Worm (Caenorhabditis elegans): ENCODE results near the gene eat-17.

The eat-17 gene

DNA sequence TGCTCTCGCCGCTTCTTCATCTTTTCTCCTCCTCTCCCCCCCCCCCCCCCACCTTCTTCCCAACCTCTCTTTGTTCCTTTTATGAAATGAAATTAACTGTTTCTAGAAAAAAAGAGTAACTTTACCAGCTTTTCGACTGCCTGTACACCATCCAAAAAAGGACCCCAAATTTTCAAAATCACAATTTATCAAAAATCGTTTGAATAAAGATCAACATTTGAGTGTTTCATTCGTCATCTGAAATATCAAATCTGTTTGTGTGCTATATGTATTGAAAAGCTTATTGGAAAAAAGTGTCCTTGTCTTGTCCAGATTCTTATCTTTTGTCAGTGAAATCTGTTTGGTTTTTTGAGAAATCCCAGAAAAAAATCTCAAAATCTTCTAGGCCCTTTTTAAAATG, 34.5 kb upstream of the eat-17 start:
- TF ChIP-seq ztf-4 (tag; optimal IDR thresholded peaks at IDR 0.05) (no peak), nhr-23 (tag; optimal IDR thresholded peaks at IDR 0.05) (no peak), sma-3 (GFP tag; optimal IDR thresholded peaks at IDR 0.05) (no peak), lin-13 (GFP tag; optimal IDR thresholded peaks at IDR 0.05) (no peak), sem-4 (tag; optimal IDR thresholded peaks at IDR 0.05) (no peak), nhr-10 (tag; optimal IDR thresholded peaks at IDR 0.05) (no peak), crh-2 (tag; optimal IDR thresholded peaks at IDR 0.05) (no peak), peb-1 (tag; optimal IDR thresholded peaks at IDR 0.05) (no peak), alr-1 (tag; optimal IDR thresholded peaks at IDR 0.05) (no peak), aly-2 (tag; optimal IDR thresholded peaks at IDR 0.05) (no peak), ceh-82 (tag; optimal IDR thresholded peaks at IDR 0.05) (no peak), nhr-25 (tag; optimal IDR thresholded peaks at IDR 0.05) (no peak), nhr-237 (tag; optimal IDR thresholded peaks at IDR 0.05) (no peak)

DNA sequence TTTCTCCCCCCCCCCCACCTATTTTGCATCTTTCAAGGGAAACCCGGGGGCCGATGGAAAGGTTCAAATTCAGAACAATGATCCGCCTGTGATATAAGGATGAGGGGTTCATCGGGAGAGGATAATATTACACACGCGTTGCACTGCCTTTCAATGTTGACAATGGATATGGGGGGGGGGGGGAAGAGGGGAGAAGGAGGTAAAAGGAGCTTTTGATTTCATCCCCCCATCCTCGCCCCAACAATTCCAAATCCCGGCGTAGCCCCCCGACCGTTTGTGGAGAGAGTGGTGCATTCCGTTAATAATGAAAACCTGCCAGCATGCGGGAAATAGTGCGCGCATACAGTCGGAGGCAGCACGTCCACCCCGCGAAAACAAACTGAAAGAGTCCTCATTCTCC, 30.5 kb upstream of the eat-17 start:
- TF ChIP-seq nhr-6 (tag; optimal IDR thresholded peaks at IDR 0.05) (no peak), nhr-21 (tag; optimal IDR thresholded peaks at IDR 0.05) (no peak), unc-55 (GFP tag; optimal IDR thresholded peaks at IDR 0.05) (no peak), ceh-82 (tag; optimal IDR thresholded peaks at IDR 0.05) (no peak), F13H6.1 (tag; optimal IDR thresholded peaks at IDR 0.05) (no peak), gmeb-1 (tag; optimal IDR thresholded peaks at IDR 0.05) (no peak), aly-2 (tag; optimal IDR thresholded peaks at IDR 0.05) (no peak), sem-4 (tag; optimal IDR thresholded peaks at IDR 0.05) (no peak), mdl-1 (tag; optimal IDR thresholded peaks at IDR 0.05) (no peak), ama-1 (optimal IDR thresholded peaks at IDR 0.05) (no peak), lin-13 (GFP tag; optimal IDR thresholded peaks at IDR 0.05) (no peak), ZK546.5 (tag; optimal IDR thresholded peaks at IDR 0.05) (no peak), lsy-2 (tag; optimal IDR thresholded peaks at IDR 0.05) (no peak), egl-27 (tag; optimal IDR thresholded peaks at IDR 0.05) (no peak), nhr-11 (tag; optimal IDR thresholded peaks at IDR 0.05) (no peak), snpc-4 (tag; optimal IDR thresholded peaks at IDR 0.05) (no peak)

DNA sequence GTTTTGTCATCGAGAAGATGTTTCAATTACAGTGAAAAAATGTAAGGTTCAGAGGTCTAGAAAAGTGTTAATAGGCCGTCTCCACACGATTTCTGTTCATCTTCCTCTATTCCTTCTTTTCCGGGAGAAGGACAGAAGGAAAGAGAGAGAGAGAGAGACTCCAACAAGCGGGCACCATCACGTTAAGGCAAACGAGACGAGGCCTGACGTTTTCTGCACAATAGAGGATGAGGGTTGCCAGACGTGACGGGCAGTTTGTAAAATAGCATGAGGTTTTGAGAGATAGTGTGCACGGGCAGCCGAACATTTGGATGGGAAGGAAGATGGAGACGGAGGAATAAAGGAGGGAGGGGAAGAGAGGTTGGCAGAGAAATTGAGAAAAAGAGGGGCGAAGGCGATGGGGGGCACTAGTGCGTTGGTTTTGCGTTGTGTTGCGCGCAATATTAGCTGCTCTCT, 29.2 kb upstream of the eat-17 start, which contains the start of gene twf-2:
twf-2 (plus strand) TSS at position 405 of the 456 bp plus-strand sequence.
- TF ChIP-seq nhr-11 (tag; optimal IDR thresholded peaks at IDR 0.05), result no peak
- no peak for TF ChIP-seq elt-1 (tag; optimal IDR thresholded peaks at IDR 0.05)
- TF ChIP-seq unc-62 (GFP tag; optimal IDR thresholded peaks at IDR 0.05), result no peak
- peak; percentile 50 for TF ChIP-seq zag-1 (tag; optimal IDR thresholded peaks at IDR 0.05)
- no peak for TF ChIP-seq mbf-1 (tag; optimal IDR thresholded peaks at IDR 0.05)
- TF ChIP-seq egl-27 (tag; optimal IDR thresholded peaks at IDR 0.05), result no peak
- TF ChIP-seq nhr-12 (tag; optimal IDR thresholded peaks at IDR 0.05), result no peak
- no peak for TF ChIP-seq ztf-4 (tag; optimal IDR thresholded peaks at IDR 0.05)
- TF ChIP-seq lin-13 (GFP tag; optimal IDR thresholded peaks at IDR 0.05), result peak; percentile 52
- peak; percentile 63 for TF ChIP-seq sma-3 (GFP tag; optimal IDR thresholded peaks at IDR 0.05)
- no peak for TF ChIP-seq dmd-4 (tag; optimal IDR thresholded peaks at IDR 0.05)
- no peak for TF ChIP-seq ceh-16 (tag; optimal IDR thresholded peaks at IDR 0.05)
- TF ChIP-seq lsy-2 (tag; optimal IDR thresholded peaks at IDR 0.05), result peak; percentile 34 to 74
- TF ChIP-seq sem-4 (tag; optimal IDR thresholded peaks at IDR 0.05), result peak; percentile 49
- TF ChIP-seq aly-2 (tag; optimal IDR thresholded peaks at IDR 0.05), result no peak
- no peak for TF ChIP-seq ceh-82 (tag; optimal IDR thresholded peaks at IDR 0.05)
- TF ChIP-seq ztf-11 (tag; optimal IDR thresholded peaks at IDR 0.05), result no peak
- TF ChIP-seq gmeb-1 (tag; optimal IDR thresholded peaks at IDR 0.05), result peak; percentile 60
- TF ChIP-seq peb-1 (tag; optimal IDR thresholded peaks at IDR 0.05), result peak; percentile 27
- no peak for TF ChIP-seq nhr-77 (tag; optimal IDR thresholded peaks at IDR 0.05)
- peak; percentile 60 for TF ChIP-seq nhr-21 (tag; optimal IDR thresholded peaks at IDR 0.05)
- peak; percentile 78 for TF ChIP-seq crh-2 (tag; optimal IDR thresholded peaks at IDR 0.05)
- TF ChIP-seq snpc-4 (tag; optimal IDR thresholded peaks at IDR 0.05), result peak; percentile 71
- peak; percentile 91 for TF ChIP-seq F13H6.1 (tag; optimal IDR thresholded peaks at IDR 0.05)
- TF ChIP-seq nhr-6 (tag; optimal IDR thresholded peaks at IDR 0.05), result peak; percentile 64
- peak; percentile 50 for TF ChIP-seq lin-11 (tag; optimal IDR thresholded peaks at IDR 0.05)
- TF ChIP-seq alr-1 (tag; optimal IDR thresholded peaks at IDR 0.05), result no peak
- peak; percentile 78 for TF ChIP-seq C34F6.9 (tag; optimal IDR thresholded peaks at IDR 0.05)
- no peak for TF ChIP-seq nhr-23 (tag; optimal IDR thresholded peaks at IDR 0.05)
- peak; percentile 69 for TF ChIP-seq mab-5 (tag; optimal IDR thresholded peaks at IDR 0.05)
- TF ChIP-seq ZK546.5 (tag; optimal IDR thresholded peaks at IDR 0.05), result no peak
- peak; percentile 66 for TF ChIP-seq fos-1 (tag; optimal IDR thresholded peaks at IDR 0.05)
- no peak for TF ChIP-seq skn-1 (tag; optimal IDR thresholded peaks at IDR 0.05)
- peak; percentile 48 for TF ChIP-seq Y55F3AM.14 (GFP tag; optimal IDR thresholded peaks at IDR 0.05)
- TF ChIP-seq nhr-237 (tag; optimal IDR thresholded peaks at IDR 0.05), result no peak
- TF ChIP-seq R02D3.7 (tag; optimal IDR thresholded peaks at IDR 0.05), result no peak
- TF ChIP-seq ama-1 (optimal IDR thresholded peaks at IDR 0.05), result no peak
- no peak for TF ChIP-seq nhr-10 (tag; optimal IDR thresholded peaks at IDR 0.05)
- TF ChIP-seq elt-3 (tag; optimal IDR thresholded peaks at IDR 0.05), result no peak
- TF ChIP-seq lin-39 (tag; optimal IDR thresholded peaks at IDR 0.05), result no peak
- no peak for TF ChIP-seq ztf-1 (GFP tag; conservative IDR thresholded peaks at IDR 0.05)
- peak; percentile 83 for TF ChIP-seq sma-9 (GFP tag; optimal IDR thresholded peaks at IDR 0.05)
- no peak for TF ChIP-seq sma-9 (tag; optimal IDR thresholded peaks at IDR 0.05)
- no peak for TF ChIP-seq unc-39 (tag; optimal IDR thresholded peaks at IDR 0.05)
- peak; percentile 55 for TF ChIP-seq nhr-25 (tag; optimal IDR thresholded peaks at IDR 0.05)
- TF ChIP-seq unc-55 (GFP tag; optimal IDR thresholded peaks at IDR 0.05), result peak; percentile 85
- peak; percentile 69 to 79 for TF ChIP-seq mdl-1 (tag; optimal IDR thresholded peaks at IDR 0.05)
